Fruit fly (Drosophila melanogaster) whole organism, prepupa: ENCODE results near the gene esg.
A peak's percentile ranks its signal among the peaks of the same experiment; 100 is the strongest.

Source experiments
- Blimp-1 ChIP-seq: fragments of 200-800 bp; sonication (Bioruptor generic); optimal IDR thresholded peaks from 3 replicates; lab custom pipeline; 2017; ENCODE audit warnings: missing biosample characterization, missing genetic modification characterization, mild to moderate bottlenecking, moderate library complexity, missing genetic modification reagents
- CG10631 ChIP-seq: fragments of 200-800 bp; sonication (Bioruptor generic); optimal IDR thresholded peaks from 2 replicates; lab custom pipeline; 2016; ENCODE audit warnings: missing biosample characterization, missing genetic modification characterization
- CG10669 ChIP-seq: fragments of 200-800 bp; sonication (Bioruptor generic); optimal IDR thresholded peaks from 3 replicates; lab custom pipeline; 2018; ENCODE audit warnings: missing biosample characterization, mild to moderate bottlenecking, missing genetic modification characterization, moderate library complexity
- CG11294 ChIP-seq: fragments of 200-800 bp; sonication (Bioruptor generic); IDR thresholded peaks from 2 replicates; pipeline ENCODE4 v1.3.6; 2022; ENCODE audit warnings: missing biosample characterization, missing genetic modification characterization
- CG11762 ChIP-seq: fragments of 200-800 bp; sonication (Bioruptor generic); optimal IDR thresholded peaks from 3 replicates; lab custom pipeline; 2016; ENCODE audit warnings: missing biosample characterization, missing genetic modification characterization; ENCODE audit not compliant: insufficient read depth
- CG11902 ChIP-seq: fragments of 200-800 bp; sonication (Bioruptor generic); optimal IDR thresholded peaks from 3 replicates; lab custom pipeline; 2016; ENCODE audit warnings: missing biosample characterization, missing genetic modification characterization
- CG1621 ChIP-seq: fragments of 200-800 bp; sonication (Bioruptor generic); optimal IDR thresholded peaks from 3 replicates; lab custom pipeline; 2018; ENCODE audit warnings: missing biosample characterization, mild to moderate bottlenecking, missing genetic modification characterization
- CG16779 ChIP-seq: fragments of 200-800 bp; sonication (Bioruptor generic); optimal IDR thresholded peaks from 3 replicates; lab custom pipeline; 2017; ENCODE audit warnings: missing biosample characterization, mild to moderate bottlenecking, missing genetic modification characterization
- CG3032 ChIP-seq: fragments of 200-800 bp; optimal IDR thresholded peaks from 2 replicates; lab custom pipeline; 2019; ENCODE audit warnings: missing biosample characterization, mild to moderate bottlenecking, missing genetic modification characterization, moderate library complexity
- CG31627 ChIP-seq: fragments of 200-800 bp; sonication (Bioruptor generic); optimal IDR thresholded peaks from 3 replicates; lab custom pipeline; 2016; ENCODE audit warnings: missing biosample characterization, missing genetic modification characterization
- CG32006 ChIP-seq: fragments of 200-800 bp; sonication (Bioruptor generic); optimal IDR thresholded peaks from 3 replicates; lab custom pipeline; 2017; ENCODE audit warnings: missing biosample characterization, mild to moderate bottlenecking, missing genetic modification characterization
- CG34406 ChIP-seq: fragments of 200-800 bp; sonication (Bioruptor generic); optimal IDR thresholded peaks from 3 replicates; lab custom pipeline; 2016; ENCODE audit warnings: missing biosample characterization, missing genetic modification characterization
- CG4318 ChIP-seq: fragments of 200-800 bp; sonication (Bioruptor generic); optimal IDR thresholded peaks from 3 replicates; lab custom pipeline; 2017; ENCODE audit warnings: missing biosample characterization, mild to moderate bottlenecking, missing genetic modification characterization
- CG6163 ChIP-seq: fragments of 200-800 bp; sonication (Bioruptor generic); IDR thresholded peaks from 3 replicates; pipeline ENCODE4 v1.3.6; 2022; ENCODE audit warnings: missing biosample characterization, missing genetic modification characterization
- CG6276 ChIP-seq: fragments of 200-800 bp; sonication (Bioruptor generic); optimal IDR thresholded peaks from 2 replicates; lab custom pipeline; 2017; ENCODE audit warnings: missing biosample characterization, mild to moderate bottlenecking, missing genetic modification characterization
- CG6792 ChIP-seq: fragments of 200-800 bp; sonication (Bioruptor generic); optimal IDR thresholded peaks from 3 replicates; lab custom pipeline; 2016; ENCODE audit warnings: missing biosample characterization, missing genetic modification characterization
- CG6808 ChIP-seq: fragments of 200-800 bp; sonication (Bioruptor generic); optimal IDR thresholded peaks from 3 replicates; lab custom pipeline; 2017; ENCODE audit warnings: missing biosample characterization, missing genetic modification characterization, mild to moderate bottlenecking, moderate library complexity, missing genetic modification reagents
- CG6854 ChIP-seq: fragments of 200-800 bp; sonication (Bioruptor generic); optimal IDR thresholded peaks from 2 replicates; lab custom pipeline; 2017; ENCODE audit warnings: missing biosample characterization, mild to moderate bottlenecking, missing genetic modification characterization
- CG7368 ChIP-seq: fragments of 200-800 bp; sonication (Bioruptor generic); optimal IDR thresholded peaks from 3 replicates; lab custom pipeline; 2016; ENCODE audit warnings: missing biosample characterization, missing genetic modification characterization
- CG8119 ChIP-seq: fragments of 200-800 bp; sonication (Bioruptor generic); IDR thresholded peaks from 3 replicates; pipeline ENCODE4 v1.3.6; 2022; ENCODE audit warnings: missing biosample characterization, missing genetic modification characterization
- CG8319 ChIP-seq: fragments of 200-800 bp; sonication (Bioruptor generic); optimal IDR thresholded peaks from 3 replicates; lab custom pipeline; 2016; ENCODE audit warnings: missing biosample characterization, missing genetic modification characterization
- CG9139 ChIP-seq: fragments of 200-800 bp; sonication (Bioruptor generic); optimal IDR thresholded peaks from 3 replicates; lab custom pipeline; 2017; ENCODE audit warnings: missing biosample characterization, mild to moderate bottlenecking, missing genetic modification characterization
- Eip75B ChIP-seq: fragments of 200-800 bp; sonication (Bioruptor generic); optimal IDR thresholded peaks from 3 replicates; lab custom pipeline; 2016; ENCODE audit warnings: missing biosample characterization, missing genetic modification characterization
- Eip78C ChIP-seq: fragments of 200-800 bp; sonication (Bioruptor generic); peaks from one replicate; lab custom pipeline; 2016; ENCODE audit warnings: missing biosample characterization, missing genetic modification characterization
- Eip93F ChIP-seq: fragments of 200-800 bp; sonication (Bioruptor generic); optimal IDR thresholded peaks from 2 replicates; lab custom pipeline; 2016; ENCODE audit warnings: missing biosample characterization, mild to moderate bottlenecking, missing genetic modification characterization
- Ets21C ChIP-seq: fragments of 200-800 bp; sonication (Bioruptor generic); optimal IDR thresholded peaks from 3 replicates; lab custom pipeline; 2016; ENCODE audit warnings: missing biosample characterization, missing genetic modification characterization
- Ets96B ChIP-seq: fragments of 200-800 bp; optimal IDR thresholded peaks from 2 replicates; lab custom pipeline; 2019; ENCODE audit warnings: missing biosample characterization, mild to moderate bottlenecking, missing genetic modification characterization, moderate library complexity
- Gug ChIP-seq: fragments of 200-800 bp; sonication (Bioruptor generic); IDR thresholded peaks from 2 replicates; pipeline ENCODE4 v1.3.6; 2022; ENCODE audit warnings: missing biosample characterization, missing genetic modification characterization
- Hr38 ChIP-seq: sonication (Bioruptor generic); optimal IDR thresholded peaks from 2 replicates; lab custom pipeline; 2016; ENCODE audit warnings: missing biosample characterization, missing genetic modification characterization
- Hr39 ChIP-seq: fragments of 200-800 bp; sonication (Bioruptor generic); optimal IDR thresholded peaks from 2 replicates; lab custom pipeline; 2016; ENCODE audit warnings: missing biosample characterization, missing genetic modification characterization
- Hr4 ChIP-seq: fragments of 200-800 bp; sonication (Bioruptor generic); optimal IDR thresholded peaks from 3 replicates; lab custom pipeline; 2016; ENCODE audit warnings: missing biosample characterization, missing genetic modification characterization
- Lpt ChIP-seq: fragments of 200-800 bp; sonication (Bioruptor generic); optimal IDR thresholded peaks from 3 replicates; lab custom pipeline; 2016; ENCODE audit warnings: missing biosample characterization, missing genetic modification characterization
- Met ChIP-seq: fragments of 200-800 bp; sonication (Bioruptor generic); optimal IDR thresholded peaks from 3 replicates; lab custom pipeline; 2016; ENCODE audit warnings: missing biosample characterization, missing genetic modification characterization
- OdsH ChIP-seq: fragments of 200-800 bp; sonication (Bioruptor generic); optimal IDR thresholded peaks from 3 replicates; lab custom pipeline; 2016; ENCODE audit warnings: missing biosample characterization, missing genetic modification characterization
- Smox ChIP-seq: fragments of 200-800 bp; sonication (Bioruptor generic); optimal IDR thresholded peaks from 3 replicates; lab custom pipeline; 2016; ENCODE audit warnings: missing biosample characterization, missing genetic modification characterization
- Sox14 ChIP-seq: fragments of 200-800 bp; sonication (Bioruptor generic); optimal IDR thresholded peaks from 3 replicates; lab custom pipeline; 2016; ENCODE audit warnings: missing biosample characterization, missing genetic modification characterization
- Sox15 ChIP-seq: fragments of 200-800 bp; sonication (Bioruptor generic); optimal IDR thresholded peaks from 3 replicates; lab custom pipeline; 2016; ENCODE audit warnings: missing biosample characterization, missing genetic modification characterization
- achi ChIP-seq: fragments of 200-800 bp; sonication (Bioruptor generic); optimal IDR thresholded peaks from 3 replicates; lab custom pipeline; 2016; ENCODE audit warnings: missing biosample characterization, missing genetic modification characterization
- acj6 ChIP-seq: fragments of 200-800 bp; sonication (Bioruptor generic); optimal IDR thresholded peaks from 3 replicates; lab custom pipeline; 2016; ENCODE audit warnings: missing biosample characterization, missing genetic modification characterization
- dac ChIP-seq: fragments of 200-800 bp; sonication (Bioruptor generic); optimal IDR thresholded peaks from 2 replicates; lab custom pipeline; 2017; ENCODE audit warnings: missing biosample characterization, mild to moderate bottlenecking, missing genetic modification characterization
- dsx ChIP-seq: fragments of 200-800 bp; optimal IDR thresholded peaks from 3 replicates; lab custom pipeline; 2019; ENCODE audit warnings: missing biosample characterization, mild to moderate bottlenecking, missing genetic modification characterization, moderate library complexity; ENCODE audit not compliant: poor library complexity, severe bottlenecking
- eg ChIP-seq: fragments of 200-800 bp; sonication (Bioruptor generic); IDR thresholded peaks from 3 replicates; pipeline ENCODE4 v1.3.6; 2022; ENCODE audit warnings: missing biosample characterization, missing genetic modification characterization
- esn ChIP-seq: fragments of 200-800 bp; sonication (Bioruptor generic); optimal IDR thresholded peaks from 2 replicates; lab custom pipeline; 2016; ENCODE audit warnings: missing biosample characterization, mild to moderate bottlenecking, missing genetic modification characterization, moderate library complexity
- fd59A ChIP-seq: fragments of 200-800 bp; sonication (Bioruptor generic); optimal IDR thresholded peaks from 2 replicates; lab custom pipeline; 2017; ENCODE audit warnings: missing biosample characterization, mild to moderate bottlenecking, missing genetic modification characterization, missing genetic modification reagents
- fd85E ChIP-seq: fragments of 200-800 bp; sonication (Bioruptor generic); optimal IDR thresholded peaks from 3 replicates; lab custom pipeline; 2016; ENCODE audit warnings: missing biosample characterization, missing genetic modification characterization
- fkh ChIP-seq: fragments of 200-800 bp; sonication (Bioruptor generic); optimal IDR thresholded peaks from 3 replicates; lab custom pipeline; 2017; ENCODE audit warnings: missing biosample characterization, mild to moderate bottlenecking, missing genetic modification characterization, moderate library complexity
- lz ChIP-seq: fragments of 200-800 bp; sonication (Bioruptor generic); optimal IDR thresholded peaks from 3 replicates; lab custom pipeline; 2016; ENCODE audit warnings: missing biosample characterization, missing genetic modification characterization
- net ChIP-seq: fragments of 200-800 bp; sonication (Bioruptor generic); optimal IDR thresholded peaks from 3 replicates; lab custom pipeline; 2016; ENCODE audit warnings: missing biosample characterization, missing genetic modification characterization
- pdm3 ChIP-seq: fragments of 200-800 bp; sonication (Bioruptor generic); optimal IDR thresholded peaks from 3 replicates; lab custom pipeline; 2016; ENCODE audit warnings: missing biosample characterization, missing genetic modification characterization
- salr ChIP-seq, 2 experiments: fragments of 200-800 bp; sonication (Bioruptor generic); optimal IDR thresholded peaks; 3 replicates each; lab custom pipeline; 2016 to 2018; ENCODE audit warnings: missing biosample characterization in 2 of 2, missing genetic modification characterization in 2 of 2, mild to moderate bottlenecking in 1 of 2
- spab ChIP-seq: fragments of 200-800 bp; sonication (Bioruptor generic); optimal IDR thresholded peaks from 2 replicates; lab custom pipeline; 2017; ENCODE audit warnings: missing biosample characterization, mild to moderate bottlenecking, missing genetic modification characterization, missing genetic modification reagents
- svp ChIP-seq: fragments of 200-800 bp; sonication (Bioruptor generic); peaks from one replicate; lab custom pipeline; 2016; ENCODE audit warnings: missing biosample characterization, missing genetic modification characterization
- topi ChIP-seq: fragments of 200-800 bp; sonication (Bioruptor generic); optimal IDR thresholded peaks from 3 replicates; lab custom pipeline; 2016; ENCODE audit warnings: missing biosample characterization, missing genetic modification characterization

Gene esg

DNA sequence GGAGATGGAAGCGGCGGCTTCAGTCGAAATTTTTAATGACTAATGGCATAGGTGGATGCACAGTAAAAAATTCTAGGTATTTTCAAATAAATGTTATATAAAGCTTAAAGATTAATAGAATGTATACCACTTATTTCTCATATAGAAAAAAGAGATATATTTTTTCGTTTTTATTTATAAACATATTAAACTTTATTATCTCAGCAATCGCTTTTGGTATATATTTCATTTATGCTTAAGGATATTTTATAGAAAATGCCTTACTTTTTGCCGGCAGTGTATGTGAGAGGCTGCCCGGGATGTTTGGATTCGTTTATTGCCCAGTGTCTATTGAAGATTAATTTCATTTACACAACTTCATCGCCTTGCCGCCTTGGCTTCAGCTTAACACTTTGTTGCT is 18.8 kb upstream of the esg start:
- TF ChIP-seq CG31627 (GFP tag; lab: Kevin White, UChicago) (no peak), CG6808 (GFP tag; lab: Kevin White, UChicago) (no peak), dac (no peak), Sox14 (GFP tag; lab: Kevin White, UChicago) (no peak), spab (GFP tag; lab: Kevin White, UChicago) (no peak), Sox15 (GFP tag; lab: Kevin White, UChicago) (no peak), CG32006 (peak; percentile 23), OdsH (GFP tag; lab: Kevin White, UChicago) (no peak), CG7368 (no peak), Hr38 (GFP tag; lab: Kevin White, UChicago) (no peak), lz (GFP tag; lab: Kevin White, UChicago) (no peak), Ets21C (GFP tag; lab: Kevin White, UChicago) (no peak), Gug (GFP tag; lab: Robert Waterston, UW) (no peak), CG34406 (GFP tag; lab: Kevin White, UChicago) (no peak), Hr4 (GFP tag; lab: Kevin White, UChicago) (no peak), CG10631 (GFP tag; lab: Kevin White, UChicago) (no peak), fkh (GFP tag; lab: Kevin White, UChicago) (no peak), pdm3 (GFP tag; lab: Kevin White, UChicago) (no peak), CG4318 (GFP tag; lab: Kevin White, UChicago) (no peak), CG8319 (GFP tag; lab: Kevin White, UChicago) (no peak), dsx (peak; percentile 51), acj6 (GFP tag; lab: Kevin White, UChicago) (peak; percentile 11), net (GFP tag; lab: Kevin White, UChicago) (no peak), Blimp-1 (GFP tag; lab: Kevin White, UChicago) (no peak), Met (GFP tag; lab: Kevin White, UChicago) (peak; percentile 19), Eip93F (GFP tag; lab: Kevin White, UChicago) (no peak), salr (GFP tag; optimal IDR thresholded peaks at IDR 0.05; lab: Kevin White, UChicago) (no peak), Eip78C (GFP tag; lab: Kevin White, UChicago) (peak; percentile 74), CG3032 (tag; lab: Kevin White, UChicago) (no peak), CG16779 (tag; lab: Kevin White, UChicago) (no peak), CG10669 (no peak), Hr39 (GFP tag; lab: Kevin White, UChicago) (no peak), CG11294 (GFP tag; lab: Robert Waterston, UW) (no peak), Smox (GFP tag; lab: Kevin White, UChicago) (peak; percentile 14), esn (GFP tag; lab: Kevin White, UChicago) (peak; percentile 14), fd59A (GFP tag; lab: Kevin White, UChicago) (no peak), topi (GFP tag; lab: Kevin White, UChicago) (no peak), CG6792 (GFP tag; lab: Kevin White, UChicago) (no peak), Eip75B (GFP tag; lab: Kevin White, UChicago) (no peak), CG6276 (no peak), CG11762 (GFP tag; lab: Kevin White, UChicago) (no peak), CG6854 (GFP tag; lab: Kevin White, UChicago) (no peak), CG8119 (0 out of 3 replicates have a peak, but pooled peaks have one; percentile 15), svp (GFP tag; lab: Kevin White, UChicago) (peak; percentile 61), CG9139 (GFP tag; lab: Kevin White, UChicago) (no peak), fd85E (GFP tag; lab: Kevin White, UChicago) (no peak), Ets96B (tag; lab: Kevin White, UChicago) (no peak), CG6163 (GFP tag; lab: Robert Waterston, UW) (no peak), achi (GFP tag; lab: Kevin White, UChicago) (peak; percentile 19), CG1621 (tag; lab: Kevin White, UChicago) (no peak), eg (no peak), CG11902 (GFP tag; lab: Kevin White, UChicago) (no peak), Lpt (GFP tag; lab: Kevin White, UChicago) (no peak)
